Fruit fly (Drosophila melanogaster) whole organism, embryonic: ENCODE data around the gene TRAM.

Source experiments
- CG10209 ChIP-seq: fragments of 200-800 bp; sonication (Bioruptor generic); optimal IDR thresholded peaks from 3 replicates; lab custom pipeline; 2017; ENCODE audit warnings: missing biosample characterization, mild to moderate bottlenecking, missing genetic modification characterization, missing genetic modification reagents
- CG11696 ChIP-seq: fragments of 200-800 bp; sonication (Bioruptor generic); IDR thresholded peaks from 2 replicates; pipeline ENCODE4 v1.3.6; 2022; ENCODE audit warnings: missing biosample characterization, missing genetic modification characterization
- CG12071 ChIP-seq: fragments of 200-800 bp; sonication (Bioruptor generic); optimal IDR thresholded peaks from 3 replicates; lab custom pipeline; 2018; ENCODE audit warnings: missing biosample characterization, mild to moderate bottlenecking, missing genetic modification characterization
- CG1233 ChIP-seq: fragments of 200-800 bp; sonication (Bioruptor generic); optimal IDR thresholded peaks from 4 replicates; lab custom pipeline; 2018; ENCODE audit warnings: missing biosample characterization, mild to moderate bottlenecking, missing genetic modification characterization
- CG13775 ChIP-seq: fragments of 200-800 bp; sonication (Bioruptor generic); optimal IDR thresholded peaks from 3 replicates; lab custom pipeline; 2017; ENCODE audit warnings: missing biosample characterization, mild to moderate bottlenecking, missing genetic modification characterization
- CG14441 ChIP-seq: fragments of 200-800 bp; sonication (Bioruptor generic); IDR thresholded peaks from 2 replicates; pipeline ENCODE4 v1.3.6; 2022; ENCODE audit warnings: missing biosample characterization, missing genetic modification characterization
- CG1647 ChIP-seq: fragments of 200-800 bp; sonication (Bioruptor generic); optimal IDR thresholded peaks from 3 replicates; lab custom pipeline; 2016; ENCODE audit warnings: missing biosample characterization, missing genetic modification characterization
- CG18262 ChIP-seq: fragments of 200-800 bp; optimal IDR thresholded peaks from 3 replicates; lab custom pipeline; 2019; ENCODE audit warnings: missing biosample characterization, mild to moderate bottlenecking, missing genetic modification characterization, moderate library complexity
- CG18619 ChIP-seq: fragments of 200-800 bp; sonication (Bioruptor generic); optimal IDR thresholded peaks from 3 replicates; lab custom pipeline; 2017; ENCODE audit warnings: missing biosample characterization, mild to moderate bottlenecking, missing genetic modification characterization
- CG2116 ChIP-seq: fragments of 200-800 bp; sonication (Bioruptor generic); optimal IDR thresholded peaks from 3 replicates; lab custom pipeline; 2018; ENCODE audit warnings: missing biosample characterization, mild to moderate bottlenecking, missing genetic modification characterization
- CG2199 ChIP-seq: fragments of 200-800 bp; sonication (Bioruptor generic); IDR thresholded peaks from 3 replicates; pipeline ENCODE4 v1.3.6; 2022; ENCODE audit warnings: missing biosample characterization, missing genetic modification characterization
- CG31388 ChIP-seq: fragments of 200-800 bp; sonication (Bioruptor generic); optimal IDR thresholded peaks from 2 replicates; lab custom pipeline; 2016; ENCODE audit warnings: missing biosample characterization, missing genetic modification characterization
- CG32532 ChIP-seq: fragments of 200-800 bp; sonication (Bioruptor generic); IDR thresholded peaks from 2 replicates; pipeline ENCODE4 v1.3.6; 2022; ENCODE audit warnings: missing biosample characterization, missing genetic modification characterization
- CG34224 ChIP-seq: fragments of 200-800 bp; sonication (Bioruptor generic); IDR thresholded peaks from 3 replicates; pipeline ENCODE4 v1.3.6; 2022; ENCODE audit warnings: missing biosample characterization, missing genetic modification characterization; ENCODE audit not compliant: partially characterized antibody
- CG3726 ChIP-seq: fragments of 200-800 bp; sonication (Bioruptor generic); IDR thresholded peaks from 3 replicates; pipeline ENCODE4, ENCODE4 v1.3.6; 2022; ENCODE audit warnings: missing biosample characterization, missing genetic modification characterization
- CG4707 ChIP-seq: fragments of 200-800 bp; sonication (Bioruptor generic); optimal IDR thresholded peaks from 2 replicates; lab custom pipeline; 2018; ENCODE audit warnings: missing biosample characterization, mild to moderate bottlenecking, missing genetic modification characterization, moderate library complexity
- CG6272 ChIP-seq: fragments of 200-800 bp; sonication (Bioruptor generic); IDR thresholded peaks from 2 replicates; pipeline ENCODE4 v1.3.6; 2022; ENCODE audit warnings: missing biosample characterization, missing genetic modification characterization
- CG8478 ChIP-seq: fragments of >200 bp; optimal IDR thresholded peaks from 2 replicates; lab custom pipeline; 2018
- CG8765 ChIP-seq: fragments of 200-800 bp; sonication (Bioruptor generic); IDR thresholded peaks from 2 replicates; pipeline ENCODE4 v1.3.6; 2022; ENCODE audit warnings: missing biosample characterization, missing genetic modification characterization
- CG9609 ChIP-seq: fragments of 200-800 bp; sonication (Bioruptor generic); optimal IDR thresholded peaks from 3 replicates; lab custom pipeline; 2016; ENCODE audit warnings: missing biosample characterization, missing genetic modification characterization
- D19B ChIP-seq: fragments of 200-800 bp; sonication (Bioruptor generic); optimal IDR thresholded peaks from 2 replicates; lab custom pipeline; 2017; ENCODE audit warnings: missing biosample characterization, mild to moderate bottlenecking, missing genetic modification characterization
- GATAe ChIP-seq: fragments of 200-800 bp; sonication (Bioruptor generic); conservative IDR thresholded peaks from 2 replicates; pipeline ENCODE4 v1.3.6; 2022; ENCODE audit warnings: missing biosample characterization, missing genetic modification characterization
- HHEX ChIP-seq: fragments of 200-800 bp; sonication (Bioruptor generic); optimal IDR thresholded peaks from 3 replicates; lab custom pipeline; 2017; ENCODE audit warnings: missing biosample characterization, mild to moderate bottlenecking, missing genetic modification characterization, missing genetic modification reagents
- Max ChIP-seq: fragments of 200-800 bp; sonication (Bioruptor generic); optimal IDR thresholded peaks from 2 replicates; lab custom pipeline; 2016; ENCODE audit warnings: missing biosample characterization, mild to moderate bottlenecking, missing genetic modification characterization
- Meics ChIP-seq: fragments of 200-800 bp; sonication (Bioruptor generic); optimal IDR thresholded peaks from 2 replicates; lab custom pipeline; 2017; ENCODE audit warnings: missing biosample characterization, mild to moderate bottlenecking, missing genetic modification characterization
- Neu2 ChIP-seq: fragments of 200-800 bp; sonication (Bioruptor generic); optimal IDR thresholded peaks from 3 replicates; lab custom pipeline; 2016; ENCODE audit warnings: missing biosample characterization, missing genetic modification characterization, borderline replicate concordance
- PHDP ChIP-seq: fragments of 200-800 bp; sonication (Bioruptor generic); optimal IDR thresholded peaks from 3 replicates; lab custom pipeline; 2018; ENCODE audit warnings: missing biosample characterization, mild to moderate bottlenecking, missing genetic modification characterization, moderate library complexity
- Pdp1 ChIP-seq, 2 experiments: fragments of 200-800 bp; sonication (Bioruptor generic); optimal IDR thresholded peaks; 3 replicates each; lab custom pipeline; 2016; ENCODE audit warnings: missing biosample characterization in 2 of 2, missing genetic modification characterization in 2 of 2, mild to moderate bottlenecking in 1 of 2, moderate library complexity in 1 of 2
- Sry-δ ChIP-seq: fragments of 200-800 bp; sonication (Bioruptor generic); optimal IDR thresholded peaks from 2 replicates; lab custom pipeline; 2016; ENCODE audit warnings: missing biosample characterization, missing genetic modification characterization
- Ssrp ChIP-seq: fragments of 200-800 bp; sonication (Bioruptor generic); optimal IDR thresholded peaks from 2 replicates; lab custom pipeline; 2018; ENCODE audit warnings: missing biosample characterization, mild to moderate bottlenecking, missing genetic modification characterization, moderate library complexity
- chn ChIP-seq: fragments of 200-800 bp; sonication (Bioruptor generic); optimal IDR thresholded peaks from 2 replicates; lab custom pipeline; 2016; ENCODE audit warnings: missing biosample characterization, missing genetic modification characterization
- ci ChIP-seq: fragments of 200-800 bp; sonication (Bioruptor generic); IDR thresholded peaks from 3 replicates; pipeline ENCODE4 v1.3.6; 2022; ENCODE audit warnings: missing biosample characterization, missing genetic modification characterization
- crc ChIP-seq: fragments of 200-800 bp; sonication (Bioruptor generic); optimal IDR thresholded peaks from 2 replicates; lab custom pipeline; 2016; ENCODE audit warnings: missing biosample characterization, missing genetic modification characterization
- danr ChIP-seq: fragments of 200-800 bp; sonication (Bioruptor generic); IDR thresholded peaks from 2 replicates; pipeline ENCODE4 v1.3.6; 2022; ENCODE audit warnings: missing biosample characterization, missing genetic modification characterization
- dimm ChIP-seq: fragments of 200-800 bp; sonication (Bioruptor generic); IDR thresholded peaks from 2 replicates; pipeline ENCODE4 v1.3.6; 2022; ENCODE audit warnings: missing biosample characterization, missing genetic modification characterization
- dm ChIP-seq: fragments of 200-800 bp; sonication (Bioruptor generic); optimal IDR thresholded peaks from 3 replicates; lab custom pipeline; 2016; ENCODE audit warnings: missing biosample characterization, missing genetic modification characterization
- dmrt11E ChIP-seq: fragments of 200-800 bp; sonication (Bioruptor generic); optimal IDR thresholded peaks from 3 replicates; lab custom pipeline; 2018; ENCODE audit warnings: missing biosample characterization, mild to moderate bottlenecking, missing genetic modification characterization, moderate library complexity
- gsb ChIP-seq: fragments of 200-800 bp; sonication (Bioruptor generic); IDR thresholded peaks from 2 replicates; pipeline ENCODE4 v1.3.6; 2022; ENCODE audit warnings: missing biosample characterization, missing genetic modification characterization
- inv ChIP-seq: fragments of 200-800 bp; sonication (Bioruptor generic); IDR thresholded peaks from 2 replicates; pipeline ENCODE4 v1.3.6; 2022; ENCODE audit warnings: missing biosample characterization, missing genetic modification characterization; ENCODE audit not compliant: partially characterized antibody
- jumu ChIP-seq: fragments of 200-800 bp; sonication (Bioruptor generic); optimal IDR thresholded peaks from 3 replicates; lab custom pipeline; 2016; ENCODE audit warnings: missing biosample characterization, missing genetic modification characterization
- kni ChIP-seq: fragments of 200-800 bp; sonication (Bioruptor generic); optimal IDR thresholded peaks from 3 replicates; lab custom pipeline; 2017; ENCODE audit warnings: mild to moderate bottlenecking, missing biosample characterization, missing genetic modification reagents, missing genetic modification characterization
- knrl ChIP-seq: fragments of 200-800 bp; sonication (Bioruptor generic); IDR thresholded peaks from 3 replicates; pipeline ENCODE4 v1.3.6; 2022; ENCODE audit warnings: missing biosample characterization, missing genetic modification characterization; ENCODE audit not compliant: partially characterized antibody
- nau ChIP-seq: fragments of 200-800 bp; sonication (Bioruptor generic); optimal IDR thresholded peaks from 3 replicates; lab custom pipeline; 2017; ENCODE audit warnings: missing biosample characterization, mild to moderate bottlenecking, missing genetic modification characterization, missing genetic modification reagents
- p53 ChIP-seq: fragments of 200-800 bp; sonication (Bioruptor generic); optimal IDR thresholded peaks from 2 replicates; lab custom pipeline; 2016; ENCODE audit warnings: missing biosample characterization, missing genetic modification characterization
- pfk ChIP-seq: fragments of 200-800 bp; sonication (Bioruptor generic); optimal IDR thresholded peaks from 2 replicates; lab custom pipeline; 2018; ENCODE audit warnings: missing biosample characterization, mild to moderate bottlenecking, missing genetic modification characterization, moderate library complexity
- pros ChIP-seq: fragments of 200-800 bp; sonication (Bioruptor generic); optimal IDR thresholded peaks from 3 replicates; lab custom pipeline; 2019; ENCODE audit warnings: missing biosample characterization, mild to moderate bottlenecking, missing genetic modification characterization, moderate library complexity
- ranshi ChIP-seq: fragments of 200-800 bp; sonication (Bioruptor generic); IDR thresholded peaks from 2 replicates; pipeline ENCODE4 v1.3.6; 2022; ENCODE audit warnings: missing biosample characterization, missing genetic modification characterization
- scrt ChIP-seq: fragments of 200-800 bp; sonication (Bioruptor generic); optimal IDR thresholded peaks from 2 replicates; lab custom pipeline; 2018; ENCODE audit warnings: missing biosample characterization, mild to moderate bottlenecking, missing genetic modification characterization, moderate library complexity
- stc ChIP-seq: fragments of 200-800 bp; sonication (Bioruptor generic); IDR thresholded peaks from 2 replicates; pipeline ENCODE4 v1.3.6; 2022; ENCODE audit warnings: missing biosample characterization, missing genetic modification characterization
- tx ChIP-seq: fragments of 200-800 bp; sonication (Bioruptor generic); optimal IDR thresholded peaks from 2 replicates; lab custom pipeline; 2016; ENCODE audit warnings: missing biosample characterization, missing genetic modification characterization
- wdn ChIP-seq: fragments of 200-800 bp; sonication (Bioruptor generic); IDR thresholded peaks from 2 replicates; pipeline ENCODE4 v1.3.6; 2022; ENCODE audit warnings: missing biosample characterization, missing genetic modification characterization

Gene TRAM

dm6 chrX:940580-941184 is 5.7 kb downstream of the TRAM start, which contains the start of the genes CG3704 and mus81 (continued):
- peak; percentile 47 for TF ChIP-seq CG2116 (GFP tag; lab: Kevin White, UChicago)
- TF ChIP-seq dimm (GFP tag; lab: Robert Waterston, UW) = no peak
- no peak for TF ChIP-seq Neu2
- TF ChIP-seq CG13775 = no peak
- no peak for TF ChIP-seq dmrt11E (tag; lab: Kevin White, UChicago)
- TF ChIP-seq crc (GFP tag; lab: Kevin White, UChicago) = no peak
- TF ChIP-seq CG6272 = no peak
- 0 out of 3 replicates have a peak, but pooled peaks have one; percentile 40 for TF ChIP-seq CG34224 (GFP tag; lab: Robert Waterston, UW)
- TF ChIP-seq pros (GFP tag; lab: Kevin White, UChicago) = no peak
- no peak for TF ChIP-seq CG1647
- no peak for TF ChIP-seq CG12071 (GFP tag; lab: Kevin White, UChicago)
- TF ChIP-seq ci (GFP tag; lab: Robert Waterston, UW) = no peak
- peak; percentile 83 for TF ChIP-seq dm (GFP tag; lab: Kevin White, UChicago)
- no peak for TF ChIP-seq ranshi (GFP tag; lab: Robert Waterston, UW)
- no peak for TF ChIP-seq CG3726 (GFP tag; lab: Robert Waterston, UW)
- TF ChIP-seq CG8478 = no peak
- no peak for TF ChIP-seq CG18619 (GFP tag; lab: Kevin White, UChicago)
- no peak for TF ChIP-seq pfk
- no peak for TF ChIP-seq Max
- TF ChIP-seq gsb (GFP tag; lab: Robert Waterston, UW) = no peak
- no peak for TF ChIP-seq CG2199 (GFP tag; lab: Robert Waterston, UW)
- no peak for TF ChIP-seq CG8765 (GFP tag; lab: Robert Waterston, UW)
- no peak for TF ChIP-seq chn (GFP tag; lab: Kevin White, UChicago)
- TF ChIP-seq CG10209 (GFP tag; lab: Kevin White, UChicago) = no peak
- TF ChIP-seq Pdp1 (GFP tag; optimal IDR thresholded peaks at IDR 0.05; lab: Kevin White, UChicago) = peak in 1 of 2 experiments; percentile 22
- peak; percentile 35; the same call in 1 of the 2 replicates for TF ChIP-seq inv
- no peak for TF ChIP-seq HHEX
- TF ChIP-seq p53 (GFP tag; lab: Kevin White, UChicago) = no peak
- no peak for TF ChIP-seq danr (GFP tag; lab: Robert Waterston, UW)
- no peak for TF ChIP-seq CG32532 (GFP tag; lab: Robert Waterston, UW)
- no peak for TF ChIP-seq Meics (GFP tag; lab: Kevin White, UChicago)
- TF ChIP-seq CG14441 (GFP tag; lab: Robert Waterston, UW) = no peak
- TF ChIP-seq jumu = peak; percentile 10
- no peak for TF ChIP-seq GATAe (GFP tag; lab: Robert Waterston, UW)
- TF ChIP-seq CG18262 (tag; lab: Kevin White, UChicago) = no peak
- TF ChIP-seq CG1233 (GFP tag; lab: Kevin White, UChicago) = no peak
- TF ChIP-seq CG11696 = no peak
- no peak for TF ChIP-seq PHDP (tag; lab: Kevin White, UChicago)
- no peak for TF ChIP-seq wdn (GFP tag; lab: Robert Waterston, UW)
- TF ChIP-seq kni (GFP tag; lab: Kevin White, UChicago) = no peak
- peak; percentile 86 for TF ChIP-seq Sry-δ
- no peak for TF ChIP-seq tx (GFP tag; lab: Kevin White, UChicago)
- peak; percentile 56 for TF ChIP-seq knrl (GFP tag; lab: Robert Waterston, UW)
- TF ChIP-seq CG31388 = no peak
- no peak for TF ChIP-seq Ssrp (tag; lab: Kevin White, UChicago)
- no peak for TF ChIP-seq D19B (GFP tag; lab: Kevin White, UChicago)
- no peak for TF ChIP-seq CG4707 (GFP tag; lab: Kevin White, UChicago)
- no peak for TF ChIP-seq CG9609 (GFP tag; lab: Kevin White, UChicago)
- TF ChIP-seq nau = no peak
- TF ChIP-seq stc (GFP tag; lab: Robert Waterston, UW) = no peak
- TF ChIP-seq scrt (GFP tag; lab: Kevin White, UChicago) = no peak
